Worm (Caenorhabditis elegans) whole organism, early embryonic: ENCODE measurements around the gene D1005.10.

ENCODE experiments used
- B0310.2 ChIP-seq: sonication (generic microtip); optimal IDR thresholded peaks from 2 replicates; lab custom pipeline; 2016; ENCODE audit warnings: mild to moderate bottlenecking, missing genetic modification characterization, missing compliant biosample characterization
- F13C5.2 ChIP-seq: sonication (generic microtip); optimal IDR thresholded peaks from 2 replicates; lab custom pipeline; 2017; ENCODE audit warnings: mild to moderate bottlenecking, missing genetic modification characterization, inconsistent platforms, missing compliant biosample characterization
- aly-1 ChIP-seq: sonication (generic microtip); optimal IDR thresholded peaks from 2 replicates; lab custom pipeline; 2016; ENCODE audit warnings: missing genetic modification characterization, missing compliant biosample characterization
- ama-1 ChIP-seq: fragments of 150-350 bp; optimal IDR thresholded peaks from 2 replicates; lab custom pipeline; 2014
- ceh-36 ChIP-seq: sonication (generic microtip); optimal IDR thresholded peaks from 2 replicates; lab custom pipeline; 2016; ENCODE audit warnings: missing genetic modification characterization, inconsistent platforms, missing compliant biosample characterization
- ets-7 ChIP-seq: sonication (generic microtip); optimal IDR thresholded peaks from 2 replicates; lab custom pipeline; 2016; ENCODE audit warnings: missing genotype, missing genetic modification characterization, missing compliant biosample characterization
- flt-1 ChIP-seq: fragments of 200-800 bp; sonication (Bioruptor generic); IDR thresholded peaks from 2 replicates; pipeline ENCODE4 v1.3.6; 2022; ENCODE audit warnings: missing genetic modification characterization, missing compliant biosample characterization
- hnd-1 ChIP-seq: sonication (generic microtip); optimal IDR thresholded peaks from 2 replicates; lab custom pipeline; 2016; ENCODE audit warnings: missing genetic modification characterization, missing compliant biosample characterization
- pes-1 ChIP-seq: fragments of 200-800 bp; sonication (Bioruptor generic); IDR thresholded peaks from 2 replicates; pipeline ENCODE4 v1.3.6; 2022; ENCODE audit warnings: missing genetic modification reagents, missing genetic modification characterization, missing compliant biosample characterization
- sea-1 ChIP-seq: fragments of 200-800 bp; sonication (Bioruptor generic); conservative IDR thresholded peaks from 2 replicates; pipeline ENCODE4 v1.3.6; 2022; ENCODE audit warnings: missing genetic modification characterization, missing compliant biosample characterization
- tbx-11 ChIP-seq: fragments of 200-800 bp; sonication (Bioruptor generic); IDR thresholded peaks from 2 replicates; pipeline ENCODE4 v1.3.6; 2022; ENCODE audit warnings: missing genetic modification characterization, missing compliant biosample characterization
- tbx-37 ChIP-seq: fragments of 200-800 bp; sonication (Bioruptor generic); conservative IDR thresholded peaks from 2 replicates; pipeline ENCODE4 v1.3.6; 2022; ENCODE audit warnings: missing genetic modification reagents, missing genetic modification characterization, missing compliant biosample characterization
- tra-4 ChIP-seq: sonication (generic microtip); optimal IDR thresholded peaks from 2 replicates; lab custom pipeline; 2017; ENCODE audit warnings: missing genetic modification characterization, missing compliant biosample characterization

ce11 chrX:1528107-1528506 lies 42.1 kb upstream of the D1005.10 start:
- no peak for TF ChIP-seq flt-1 (GFP tag; lab: Robert Waterston, UW)
- no peak for TF ChIP-seq tbx-11
- TF ChIP-seq ceh-36: no peak
- TF ChIP-seq ama-1: no peak
- TF ChIP-seq pes-1 (GFP tag; lab: Robert Waterston, UW): no peak
- no peak for TF ChIP-seq F13C5.2 (tag; lab: Kevin White, UChicago)
- no peak for TF ChIP-seq tbx-37 (GFP tag; lab: Robert Waterston, UW)
- no peak for TF ChIP-seq ets-7 (tag; lab: Kevin White, UChicago)
- no peak for TF ChIP-seq sea-1 (GFP tag; lab: Robert Waterston, UW)
- TF ChIP-seq hnd-1 (tag; lab: Kevin White, UChicago): no peak
- TF ChIP-seq tra-4 (tag; lab: Kevin White, UChicago): no peak
- no peak for TF ChIP-seq B0310.2 (tag; lab: Kevin White, UChicago)
- TF ChIP-seq aly-1 (tag; lab: Kevin White, UChicago): no peak
